Worm (Caenorhabditis elegans) whole organism, L4/young adult: ENCODE measurements around the gene H03E18.1.

ENCODE experiments used
- W03F9.2 ChIP-seq: fragments of 150-350 bp; optimal IDR thresholded peaks from 2 replicates; lab custom pipeline; 2014; ENCODE audit warnings: missing biosample characterization, missing genetic modification characterization
- dao-5 ChIP-seq: sonication (generic microtip); optimal IDR thresholded peaks from 2 replicates; lab custom pipeline; 2016; ENCODE audit warnings: missing genotype, missing genetic modification characterization, moderate library complexity, missing compliant biosample characterization
- him-1 ChIP-seq: sonication (generic microtip); optimal IDR thresholded peaks from 2 replicates; lab custom pipeline; 2016; ENCODE audit warnings: missing genotype, missing genetic modification reagents, missing genetic modification characterization, missing compliant biosample characterization

DNA sequence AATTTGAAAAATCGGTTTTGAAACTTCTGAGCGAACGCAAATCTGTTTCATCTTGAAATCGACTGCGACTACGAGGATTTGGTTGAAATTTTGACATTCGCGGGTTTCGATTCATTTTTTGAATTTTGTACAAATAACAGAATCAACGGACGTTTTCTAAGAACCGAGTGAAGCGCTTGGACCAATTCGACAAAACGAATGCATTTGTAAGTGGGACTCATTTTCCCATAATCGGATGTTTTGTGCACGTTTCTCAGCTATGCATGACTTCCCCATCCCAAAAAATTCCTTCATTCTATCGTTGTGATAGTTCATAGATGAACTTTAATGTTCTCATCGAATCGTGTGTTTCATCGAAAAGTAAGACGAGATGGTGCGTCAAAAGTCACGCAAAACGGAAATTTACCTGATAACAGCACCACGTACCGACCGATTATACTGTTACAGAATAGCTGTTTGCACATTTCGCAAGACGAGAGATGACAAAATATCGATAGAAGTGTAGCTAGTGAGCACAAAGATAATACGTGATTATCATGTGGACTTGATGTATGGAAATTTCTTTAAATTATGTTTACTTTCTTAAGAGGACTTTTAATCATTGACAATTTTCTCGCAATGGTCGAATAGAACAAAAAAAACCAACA lies 37.4 kb upstream of the H03E18.1 start, which contains the start of gene mec-10:
- TF ChIP-seq W03F9.2 (tag; lab: Kevin White, UChicago): no peak
- no peak for TF ChIP-seq him-1 (tag; lab: Kevin White, UChicago)
- TF ChIP-seq dao-5 (tag; lab: Kevin White, UChicago): no peak
